Worm (Caenorhabditis elegans) whole organism, L4 larva: ENCODE data around the gene grwd-1.

ENCODE experiments used
- F37D6.2 ChIP-seq: sonication (generic microtip); optimal IDR thresholded peaks from 2 replicates; lab custom pipeline; 2016; ENCODE audit warnings: mild to moderate bottlenecking, missing genetic modification characterization, missing compliant biosample characterization
- Y48G9A.11 ChIP-seq: fragments of 200-800 bp; sonication (Bioruptor generic); IDR thresholded peaks from 2 replicates; pipeline ENCODE4 v1.3.6; 2022; ENCODE audit warnings: missing genetic modification reagents, missing genetic modification characterization, missing compliant biosample characterization
- ZK337.2 ChIP-seq: fragments of 200-800 bp; sonication (Bioruptor generic); IDR thresholded peaks from 2 replicates; pipeline ENCODE4 v1.3.6; 2022; ENCODE audit warnings: missing genetic modification reagents, missing genetic modification characterization, missing compliant biosample characterization
- ZK546.5 ChIP-seq, 2 experiments: sonication (generic microtip); optimal IDR thresholded peaks; 2 replicates each; lab custom pipeline; 2017; ENCODE audit warnings: missing biosample characterization in 2 of 2, missing genetic modification characterization in 2 of 2
- aha-1 ChIP-seq: fragments of 150-350 bp; peaks from one replicate; lab custom pipeline; 2014; ENCODE audit warnings: missing biosample characterization, missing genetic modification characterization
- arid-1 ChIP-seq: fragments of 200-800 bp; sonication (Bioruptor generic); conservative IDR thresholded peaks from 2 replicates; pipeline ENCODE4 v1.3.6; 2022; ENCODE audit warnings: missing genetic modification reagents, missing genetic modification characterization, missing compliant biosample characterization
- ceh-20 ChIP-seq: fragments of 200-800 bp; sonication (Bioruptor generic); IDR thresholded peaks from 2 replicates; pipeline ENCODE4 v1.3.6; 2022; ENCODE audit warnings: missing genetic modification reagents, missing genetic modification characterization, missing compliant biosample characterization
- ceh-32 ChIP-seq: sonication (generic microtip); optimal IDR thresholded peaks from 2 replicates; lab custom pipeline; 2016; ENCODE audit warnings: mild to moderate bottlenecking, missing genetic modification characterization, missing compliant biosample characterization; ENCODE audit not compliant: poor library complexity
- ceh-62 ChIP-seq: sonication (generic microtip); optimal IDR thresholded peaks from 2 replicates; lab custom pipeline; 2017; ENCODE audit warnings: missing biosample characterization, missing genetic modification characterization
- daf-12 ChIP-seq: fragments of 150-350 bp; optimal IDR thresholded peaks from 2 replicates; lab custom pipeline; 2014; ENCODE audit warnings: missing biosample characterization, missing genetic modification reagents, missing genetic modification characterization
- daf-8 ChIP-seq: fragments of 200-800 bp; sonication (Bioruptor generic); IDR thresholded peaks from 2 replicates; pipeline ENCODE4 v1.3.6; 2022; ENCODE audit warnings: missing genetic modification characterization, missing compliant biosample characterization
- dmd-6 ChIP-seq: fragments of 200-800 bp; sonication (Bioruptor generic); IDR thresholded peaks from 2 replicates; pipeline ENCODE4 v1.3.6; 2022; ENCODE audit warnings: missing genetic modification reagents, missing genetic modification characterization, missing compliant biosample characterization
- dmd-9 ChIP-seq: fragments of 200-800 bp; sonication (Bioruptor generic); IDR thresholded peaks from 2 replicates; pipeline ENCODE4 v1.3.6; 2022; ENCODE audit warnings: missing genetic modification reagents, missing genetic modification characterization, missing compliant biosample characterization
- duxl-1 ChIP-seq: sonication (generic microtip); optimal IDR thresholded peaks from 2 replicates; lab custom pipeline; 2016; ENCODE audit warnings: mild to moderate bottlenecking, missing genetic modification characterization, moderate library complexity, missing compliant biosample characterization; ENCODE audit not compliant: poor library complexity
- egl-27 ChIP-seq: sonication (generic microtip); optimal IDR thresholded peaks from 3 replicates; lab custom pipeline; 2017; ENCODE audit warnings: missing biosample characterization, missing genetic modification reagents, missing genetic modification characterization
- egl-43 ChIP-seq: fragments of 200-800 bp; sonication (Bioruptor generic); IDR thresholded peaks from 2 replicates; pipeline ENCODE4 v1.3.6; 2022; ENCODE audit warnings: missing genetic modification reagents, missing genetic modification characterization, missing compliant biosample characterization
- gei-8 ChIP-seq: fragments of 200-800 bp; sonication (Bioruptor generic); optimal IDR thresholded peaks from 2 replicates; lab custom pipeline; 2018; ENCODE audit warnings: mild to moderate bottlenecking, missing genetic modification characterization, missing compliant biosample characterization
- hlh-11 ChIP-seq: fragments of 200-800 bp; sonication (Bioruptor generic); optimal IDR thresholded peaks from 2 replicates; lab custom pipeline; 2018; ENCODE audit warnings: mild to moderate bottlenecking, missing genetic modification characterization, missing compliant biosample characterization
- hmg-1.1 ChIP-seq: fragments of 200-800 bp; sonication (Bioruptor generic); IDR thresholded peaks from 2 replicates; pipeline ENCODE4 v1.3.6; 2022; ENCODE audit warnings: missing genetic modification reagents, missing genetic modification characterization, missing compliant biosample characterization
- lin-38 ChIP-seq: fragments of 200-800 bp; sonication (Bioruptor generic); IDR thresholded peaks from 2 replicates; pipeline ENCODE4 v1.3.6; 2022; ENCODE audit warnings: missing genetic modification reagents, missing genetic modification characterization, missing compliant biosample characterization
- lsy-2 ChIP-seq, 2 experiments: fragments of 150-350 bp in 1 of 2; sonication (generic microtip) in 1 of 2; optimal IDR thresholded peaks; 2 replicates each; lab custom pipeline; 2014 to 2017; ENCODE audit warnings: missing biosample characterization in 2 of 2, missing genetic modification characterization in 2 of 2
- nhr-102 ChIP-seq: sonication (generic microtip); optimal IDR thresholded peaks from 2 replicates; lab custom pipeline; 2016; ENCODE audit warnings: mild to moderate bottlenecking, missing genetic modification characterization, moderate library complexity, missing compliant biosample characterization
- nhr-25 ChIP-seq: sonication (generic microtip); optimal IDR thresholded peaks from 2 replicates; lab custom pipeline; 2017; ENCODE audit warnings: missing genetic modification characterization, mild to moderate bottlenecking, missing compliant biosample characterization, antibody characterized with exemption, moderate library complexity, borderline replicate concordance; ENCODE audit not compliant: insufficient read depth
- nhr-28 ChIP-seq: fragments of 150-350 bp; optimal IDR thresholded peaks from 2 replicates; lab custom pipeline; 2014; ENCODE audit warnings: missing biosample characterization, missing genetic modification characterization
- nhr-42 ChIP-seq: fragments of 200-800 bp; sonication (Bioruptor generic); IDR thresholded peaks from 2 replicates; pipeline ENCODE4 v1.3.6; 2022; ENCODE audit warnings: missing genetic modification characterization, missing compliant biosample characterization
- nhr-77 ChIP-seq: fragments of 150-350 bp; optimal IDR thresholded peaks from 2 replicates; lab custom pipeline; 2014; ENCODE audit warnings: missing biosample characterization, missing genetic modification characterization
- saeg-2 ChIP-seq: fragments of 200-800 bp; sonication (Bioruptor generic); IDR thresholded peaks from 2 replicates; pipeline ENCODE4 v1.3.6; 2022; ENCODE audit warnings: missing genetic modification reagents, missing genetic modification characterization, missing compliant biosample characterization
- snpc-1.2 ChIP-seq: fragments of 200-800 bp; sonication (Bioruptor generic); IDR thresholded peaks from 2 replicates; pipeline ENCODE4 v1.3.6; 2022; ENCODE audit warnings: missing genetic modification reagents, missing genetic modification characterization, missing compliant biosample characterization
- snpc-4 ChIP-seq: fragments of 150-350 bp; optimal IDR thresholded peaks from 2 replicates; lab custom pipeline; 2014; ENCODE audit warnings: missing biosample characterization, missing genetic modification characterization
- unc-130 ChIP-seq: sonication (generic microtip); optimal IDR thresholded peaks from 2 replicates; lab custom pipeline; 2016; ENCODE audit warnings: missing genetic modification reagents, missing genetic modification characterization, missing compliant biosample characterization
- unc-62 ChIP-seq, 3 experiments: fragments of 150-350 bp in 1 of 3; sonication (generic microtip); optimal IDR thresholded peaks in 2 of 3; peaks in 1 of 3; 1 replicate in 1 of 3; 2 replicates in 2 of 3; lab custom pipeline; 2014 to 2017; ENCODE audit warnings: missing biosample characterization in 3 of 3, missing genetic modification characterization in 3 of 3, missing genetic modification reagents in 3 of 3, missing genotype in 1 of 3
- zfp-2 ChIP-seq: sonication (generic microtip); optimal IDR thresholded peaks from 2 replicates; lab custom pipeline; 2016; ENCODE audit warnings: mild to moderate bottlenecking, missing genetic modification characterization, missing compliant biosample characterization
- zfp-3 ChIP-seq: fragments of 200-800 bp; sonication (Bioruptor generic); conservative IDR thresholded peaks from 2 replicates; pipeline ENCODE4 v1.3.6; 2022; ENCODE audit warnings: missing genetic modification reagents, missing genetic modification characterization, missing compliant biosample characterization
- zip-11 ChIP-seq: fragments of 200-800 bp; sonication (Bioruptor generic); IDR thresholded peaks from 2 replicates; pipeline ENCODE4 v1.3.6; 2022; ENCODE audit warnings: missing genetic modification characterization, missing compliant biosample characterization

grwd-1 gene

ce11 chrIII:5119063-5119462 lies 34.2 kb upstream of the grwd-1 start:
- TF ChIP-seq Y48G9A.11 (GFP tag; lab: Robert Waterston, UW): no peak
- no peak for TF ChIP-seq F37D6.2 (tag; lab: Kevin White, UChicago)
- no peak for TF ChIP-seq ceh-32 (tag; lab: Kevin White, UChicago)
- TF ChIP-seq saeg-2: no peak
- no peak for TF ChIP-seq daf-12
- no peak for TF ChIP-seq daf-8 (GFP tag; lab: Robert Waterston, UW)
- TF ChIP-seq duxl-1 (tag; lab: Kevin White, UChicago): no peak
- no peak for TF ChIP-seq snpc-4 (tag; lab: Kevin White, UChicago)
- TF ChIP-seq egl-43 (GFP tag; lab: Robert Waterston, UW): no peak
- TF ChIP-seq zfp-2 (tag; lab: Kevin White, UChicago): no peak
- TF ChIP-seq lin-38 (GFP tag; lab: Robert Waterston, UW): no peak
- TF ChIP-seq arid-1 (GFP tag; lab: Robert Waterston, UW): no peak
- TF ChIP-seq unc-62 (GFP tag; optimal IDR thresholded peaks at IDR 0.05 in 1 of 2; lab: Kevin White, UChicago): no peak
- no peak for TF ChIP-seq unc-62 (tag; optimal IDR thresholded peaks at IDR 0.05; lab: Kevin White, UChicago)
- TF ChIP-seq unc-130 (GFP tag; lab: Kevin White, UChicago): no peak
- TF ChIP-seq nhr-42: no peak
- TF ChIP-seq ZK337.2 (GFP tag; lab: Robert Waterston, UW): no peak
- no peak for TF ChIP-seq dmd-9 (GFP tag; lab: Robert Waterston, UW)

- peak; percentile 74 for TF ChIP-seq aha-1 (tag; lab: Kevin White, UChicago)
- no peak for TF ChIP-seq ceh-20 (GFP tag; lab: Robert Waterston, UW)
- TF ChIP-seq hlh-11 (tag; lab: Kevin White, UChicago): no peak
- no peak for TF ChIP-seq daf-8 (GFP tag; lab: Robert Waterston, UW)
Measured at ce11 chrIII:5120593-5120992, 32.7 kb upstream of the grwd-1 start.

ce11 chrIII:5124385-5124784 lies 28.9 kb upstream of the grwd-1 start:
- TF ChIP-seq egl-27 (tag; lab: Kevin White, UChicago): no peak
- no peak for TF ChIP-seq snpc-1.2 (GFP tag; lab: Robert Waterston, UW)
- TF ChIP-seq hmg-1.1 (GFP tag; lab: Robert Waterston, UW): no peak
- no peak for TF ChIP-seq nhr-28 (tag; lab: Kevin White, UChicago)
- TF ChIP-seq dmd-6: no peak
- peak in 1 of 2 experiments; percentile 61 for TF ChIP-seq unc-62 (GFP tag; optimal IDR thresholded peaks at IDR 0.05 in 1 of 2; lab: Kevin White, UChicago)
- no peak for TF ChIP-seq unc-62 (tag; optimal IDR thresholded peaks at IDR 0.05; lab: Kevin White, UChicago)
- TF ChIP-seq lsy-2 (tag; optimal IDR thresholded peaks at IDR 0.05; lab: Kevin White, UChicago): no peak

ce11 chrIII:5125759-5126158 lies 27.5 kb upstream of the grwd-1 start:
- TF ChIP-seq nhr-25 (tag; lab: Kevin White, UChicago) (no peak), snpc-4 (tag; lab: Kevin White, UChicago) (no peak), nhr-77 (no peak), zfp-3 (GFP tag; lab: Robert Waterston, UW) (no peak), ZK546.5 (tag; optimal IDR thresholded peaks at IDR 0.05; lab: Kevin White, UChicago) (no peak), nhr-42 (no peak), zip-11 (GFP tag; lab: Robert Waterston, UW) (no peak), ceh-62 (tag; lab: Kevin White, UChicago) (no peak), daf-8 (GFP tag; lab: Robert Waterston, UW) (no peak), nhr-102 (tag; lab: Kevin White, UChicago) (no peak), gei-8 (no peak)
- TF ChIP-seq, all 104 proteins: peak for 0
